Worm (Caenorhabditis elegans) whole organism, L3 larva: Measurements from ENCODE around the gene R08A2.1.

Experiments used
- aly-2 ChIP-seq: fragments of 150-350 bp; optimal IDR thresholded peaks from 2 replicates; lab custom pipeline; 2014; ENCODE audit warnings: missing biosample characterization, missing genetic modification characterization
- ama-1 ChIP-seq: fragments of 150-350 bp; optimal IDR thresholded peaks from 2 replicates; lab custom pipeline; 2018
- ceh-82 ChIP-seq: fragments of 150-350 bp; optimal IDR thresholded peaks from 2 replicates; lab custom pipeline; 2014; ENCODE audit warnings: missing biosample characterization, missing genetic modification characterization
- egl-27 ChIP-seq: sonication (generic microtip); optimal IDR thresholded peaks from 4 replicates; lab custom pipeline; 2017; ENCODE audit warnings: missing biosample characterization, missing genetic modification reagents, missing genetic modification characterization
- fos-1 ChIP-seq: fragments of 150-350 bp; optimal IDR thresholded peaks from 2 replicates; lab custom pipeline; 2014; ENCODE audit warnings: missing biosample characterization, missing genetic modification characterization
- nhr-11 ChIP-seq: fragments of 150-350 bp; optimal IDR thresholded peaks from 2 replicates; lab custom pipeline; 2014; ENCODE audit warnings: missing biosample characterization, missing genetic modification characterization
- pqm-1 ChIP-seq: fragments of 150-350 bp; optimal IDR thresholded peaks from 2 replicates; lab custom pipeline; 2017; ENCODE audit warnings: missing biosample characterization, missing genetic modification characterization, inconsistent platforms
- skn-1 ChIP-seq: fragments of 150-350 bp; optimal IDR thresholded peaks from 2 replicates; lab custom pipeline; 2014; ENCODE audit warnings: missing biosample characterization, missing genetic modification characterization
- snpc-4 ChIP-seq: fragments of 150-350 bp; optimal IDR thresholded peaks from 2 replicates; lab custom pipeline; 2014; ENCODE audit warnings: missing biosample characterization, missing genetic modification characterization
- tbx-2 ChIP-seq: sonication (generic microtip); optimal IDR thresholded peaks from 2 replicates; lab custom pipeline; 2016; ENCODE audit warnings: mild to moderate bottlenecking, missing genetic modification characterization, missing compliant biosample characterization
- unc-62 ChIP-seq: fragments of 150-350 bp; sonication (generic microtip); optimal IDR thresholded peaks from 4 replicates; lab custom pipeline; 2014; ENCODE audit warnings: missing biosample characterization, missing genetic modification reagents, missing genetic modification characterization
- zag-1 ChIP-seq: fragments of 150-350 bp; optimal IDR thresholded peaks from 2 replicates; lab custom pipeline; 2014; ENCODE audit warnings: missing biosample characterization, missing genetic modification characterization
- ztf-11 ChIP-seq: fragments of 150-350 bp; optimal IDR thresholded peaks from 2 replicates; lab custom pipeline; 2014; ENCODE audit warnings: missing biosample characterization, missing genetic modification characterization

DNA sequence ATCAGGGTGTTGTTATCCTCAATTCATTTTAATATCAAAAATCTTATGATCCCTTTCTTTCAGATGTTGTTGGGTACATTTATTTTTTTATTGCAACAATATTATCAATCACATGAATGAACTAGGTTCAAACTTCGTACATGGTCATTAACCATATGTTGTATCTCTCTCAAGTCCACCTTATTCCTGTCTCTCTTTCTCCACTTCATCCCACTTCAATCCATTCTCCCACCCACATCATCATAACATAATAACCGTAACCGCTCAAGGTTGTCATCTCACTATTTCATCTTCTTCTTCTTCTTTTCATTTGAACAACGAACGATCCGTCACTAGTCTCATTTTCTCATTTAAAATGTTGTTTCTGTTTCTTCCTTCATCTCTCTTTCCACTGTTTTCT lies 6.0 kb upstream of the R08A2.1 start:
- no peak for TF ChIP-seq skn-1 (tag; lab: Kevin White, UChicago)
- no peak for TF ChIP-seq ztf-11 (tag; lab: Kevin White, UChicago)
- no peak for TF ChIP-seq tbx-2 (tag; lab: Kevin White, UChicago)
- TF ChIP-seq fos-1 (tag; lab: Kevin White, UChicago): no peak
- TF ChIP-seq egl-27 (tag; lab: Kevin White, UChicago): no peak
- TF ChIP-seq zag-1 (tag; lab: Kevin White, UChicago): no peak
- no peak for TF ChIP-seq ama-1 (lab: Kevin White, UChicago)
- TF ChIP-seq ceh-82 (tag; lab: Kevin White, UChicago): no peak
- no peak for TF ChIP-seq pqm-1 (tag; lab: Kevin White, UChicago)
- no peak for TF ChIP-seq unc-62 (GFP tag; lab: Kevin White, UChicago)
- no peak for TF ChIP-seq snpc-4 (tag; lab: Kevin White, UChicago)
- no peak for TF ChIP-seq nhr-11 (tag; lab: Kevin White, UChicago)
- TF ChIP-seq aly-2 (tag; lab: Kevin White, UChicago): no peak
